Worm (Caenorhabditis elegans) whole organism, young adult: ENCODE measurements around the gene C47A4.1.
A peak's percentile ranks its signal among the peaks of the same experiment; 100 is the strongest.

Experiments used
- B0336.3 ChIP-seq: fragments of 200-800 bp; sonication (Bioruptor generic); IDR thresholded peaks from 2 replicates; pipeline ENCODE4 v1.3.6; 2022; ENCODE audit warnings: missing genetic modification characterization, missing compliant biosample characterization
- C06A6.2 ChIP-seq: fragments of 200-800 bp; sonication (Bioruptor generic); conservative IDR thresholded peaks from 2 replicates; pipeline ENCODE4 v1.3.6; 2022; ENCODE audit warnings: missing genetic modification characterization, missing compliant biosample characterization
- C17E4.6 ChIP-seq: fragments of 200-800 bp; sonication (Bioruptor generic); IDR thresholded peaks from 2 replicates; pipeline ENCODE4 v1.3.6; 2022; ENCODE audit warnings: missing genetic modification reagents, missing genetic modification characterization, missing compliant biosample characterization
- D2030.7 ChIP-seq: fragments of 200-800 bp; sonication (Bioruptor generic); IDR thresholded peaks from 2 replicates; pipeline ENCODE4 v1.3.6; 2022; ENCODE audit warnings: missing genetic modification reagents, missing genetic modification characterization, missing compliant biosample characterization
- F39B2.1 ChIP-seq: fragments of 200-800 bp; sonication (Bioruptor generic); IDR thresholded peaks from 2 replicates; pipeline ENCODE4 v1.3.6; 2022; ENCODE audit warnings: missing genetic modification reagents, missing genetic modification characterization, missing compliant biosample characterization
- F57C9.4 ChIP-seq: sonication (generic microtip); optimal IDR thresholded peaks from 2 replicates; lab custom pipeline; 2017; ENCODE audit warnings: mild to moderate bottlenecking, missing genetic modification characterization, missing compliant biosample characterization
- K12H6.12 ChIP-seq: fragments of 200-800 bp; sonication (Bioruptor generic); optimal IDR thresholded peaks from 2 replicates; lab custom pipeline; 2018; ENCODE audit warnings: mild to moderate bottlenecking, missing genetic modification characterization, missing compliant biosample characterization
- T26A5.8 ChIP-seq: sonication (generic microtip); optimal IDR thresholded peaks from 2 replicates; lab custom pipeline; 2016; ENCODE audit warnings: missing genetic modification characterization, missing compliant biosample characterization
- Y53G8AR.9 ChIP-seq: fragments of 200-800 bp; sonication (Bioruptor generic); conservative IDR thresholded peaks from 2 replicates; pipeline ENCODE4 v1.3.6; 2022; ENCODE audit warnings: missing genetic modification reagents, missing genetic modification characterization, missing compliant biosample characterization
- Y95B8A.8 ChIP-seq: fragments of 200-800 bp; sonication (Bioruptor generic); IDR thresholded peaks from 2 replicates; pipeline ENCODE4 v1.3.6; 2022; ENCODE audit warnings: missing genetic modification reagents, missing genetic modification characterization, missing compliant biosample characterization
- ZK185.1 ChIP-seq: sonication (generic microtip); optimal IDR thresholded peaks from 2 replicates; lab custom pipeline; 2016; ENCODE audit warnings: mild to moderate bottlenecking, missing genetic modification characterization, missing compliant biosample characterization; ENCODE audit not compliant: poor library complexity, severe bottlenecking
- akir-1 ChIP-seq: fragments of 200-800 bp; sonication (Bioruptor generic); optimal IDR thresholded peaks from 2 replicates; lab custom pipeline; 2018; ENCODE audit warnings: mild to moderate bottlenecking, missing genetic modification characterization, moderate library complexity, missing compliant biosample characterization
- ama-1 ChIP-seq, 3 experiments: fragments of 150-350 bp in 1 of 3; sonication (generic microtip) in 2 of 3; optimal IDR thresholded peaks; 2 replicates each; lab custom pipeline; 2014 to 2018; ENCODE audit warnings: missing biosample characterization in 2 of 3, missing genetic modification characterization in 2 of 3, missing genetic modification reagents in 2 of 3
- attf-6 ChIP-seq: fragments of 200-800 bp; sonication (Bioruptor generic); IDR thresholded peaks from 2 replicates; pipeline ENCODE4 v1.3.6; 2022; ENCODE audit warnings: missing genetic modification reagents, missing genetic modification characterization, missing compliant biosample characterization
- bed-1 ChIP-seq: fragments of 200-800 bp; sonication (Bioruptor generic); IDR thresholded peaks from 2 replicates; pipeline ENCODE4 v1.3.6; 2022; ENCODE audit warnings: missing genetic modification reagents, missing genetic modification characterization, missing compliant biosample characterization
- ceh-40 ChIP-seq: fragments of 200-800 bp; sonication (Bioruptor generic); IDR thresholded peaks from 2 replicates; pipeline ENCODE4 v1.3.6; 2022; ENCODE audit warnings: missing genetic modification characterization, missing compliant biosample characterization
- ceh-91 ChIP-seq: fragments of 200-800 bp; sonication (Bioruptor generic); IDR thresholded peaks from 2 replicates; pipeline ENCODE4 v1.3.6; 2022; ENCODE audit warnings: missing genetic modification reagents, missing genetic modification characterization, missing compliant biosample characterization
- die-1 ChIP-seq: sonication (generic microtip); optimal IDR thresholded peaks from 2 replicates; lab custom pipeline; 2016; ENCODE audit warnings: missing genotype, mild to moderate bottlenecking, missing genetic modification characterization, missing compliant biosample characterization
- egrh-3 ChIP-seq: fragments of 200-800 bp; sonication (Bioruptor generic); IDR thresholded peaks from 2 replicates; pipeline ENCODE4 v1.3.6; 2022; ENCODE audit warnings: missing genetic modification reagents, missing genetic modification characterization, missing compliant biosample characterization
- ets-4 ChIP-seq: fragments of 200-800 bp; sonication (Bioruptor generic); optimal IDR thresholded peaks from 2 replicates; lab custom pipeline; 2018; ENCODE audit warnings: mild to moderate bottlenecking, missing genetic modification characterization, missing compliant biosample characterization
- hlh-26 ChIP-seq: fragments of 200-800 bp; sonication (Bioruptor generic); conservative IDR thresholded peaks from 2 replicates; pipeline ENCODE4 v1.3.6; 2022; ENCODE audit warnings: missing genetic modification reagents, missing genetic modification characterization, missing compliant biosample characterization
- hmg-1.2 ChIP-seq: fragments of 200-800 bp; sonication (Bioruptor generic); IDR thresholded peaks from 2 replicates; pipeline ENCODE4 v1.3.6; 2022; ENCODE audit warnings: missing genetic modification reagents, missing genetic modification characterization, missing compliant biosample characterization
- hrde-1 ChIP-seq: sonication (generic microtip); optimal IDR thresholded peaks from 2 replicates; lab custom pipeline; 2016; ENCODE audit warnings: missing genetic modification characterization, mild to moderate bottlenecking, missing compliant biosample characterization, moderate library complexity, missing genotype, missing genetic modification reagents, borderline replicate concordance
- lin-26 ChIP-seq: fragments of 200-800 bp; sonication (Bioruptor generic); IDR thresholded peaks from 2 replicates; pipeline ENCODE4 v1.3.6; 2022; ENCODE audit warnings: missing genetic modification reagents, missing genetic modification characterization, missing compliant biosample characterization
- lin-54 ChIP-seq: fragments of 200-800 bp; sonication (Bioruptor generic); optimal IDR thresholded peaks from 2 replicates; lab custom pipeline; 2018; ENCODE audit warnings: mild to moderate bottlenecking, missing genetic modification characterization, missing compliant biosample characterization
- lir-1 ChIP-seq: fragments of 200-800 bp; sonication (Bioruptor generic); conservative IDR thresholded peaks from 2 replicates; pipeline ENCODE4 v1.3.6; 2022; ENCODE audit warnings: missing genetic modification reagents, missing genetic modification characterization, missing compliant biosample characterization
- lsl-1 ChIP-seq: fragments of 200-800 bp; sonication (Bioruptor generic); optimal IDR thresholded peaks from 2 replicates; lab custom pipeline; 2018; ENCODE audit warnings: mild to moderate bottlenecking, missing genetic modification characterization, moderate library complexity, missing compliant biosample characterization
- madf-10 ChIP-seq: sonication (generic microtip); optimal IDR thresholded peaks from 2 replicates; lab custom pipeline; 2016; ENCODE audit warnings: mild to moderate bottlenecking, missing genetic modification characterization, missing compliant biosample characterization
- mxl-1 ChIP-seq: sonication (generic microtip); optimal IDR thresholded peaks from 2 replicates; lab custom pipeline; 2016; ENCODE audit warnings: missing genetic modification characterization, missing compliant biosample characterization
- nfyb-1 ChIP-seq: fragments of 200-800 bp; sonication (Bioruptor generic); IDR thresholded peaks from 2 replicates; pipeline ENCODE4 v1.3.6; 2022; ENCODE audit warnings: missing genetic modification reagents, missing genetic modification characterization, missing compliant biosample characterization
- nhr-120 ChIP-seq: fragments of 200-800 bp; sonication (Bioruptor generic); IDR thresholded peaks from 2 replicates; pipeline ENCODE4 v1.3.6; 2022; ENCODE audit warnings: missing genetic modification characterization, missing compliant biosample characterization
- nhr-179 ChIP-seq: sonication (generic microtip); optimal IDR thresholded peaks from 2 replicates; lab custom pipeline; 2016; ENCODE audit warnings: mild to moderate bottlenecking, missing genetic modification characterization, missing compliant biosample characterization
- nhr-27 ChIP-seq: fragments of 200-800 bp; sonication (Bioruptor generic); optimal IDR thresholded peaks from 2 replicates; lab custom pipeline; 2018; ENCODE audit warnings: mild to moderate bottlenecking, missing genetic modification characterization, moderate library complexity, missing compliant biosample characterization
- pbrm-1 ChIP-seq: fragments of 200-800 bp; sonication (Bioruptor generic); IDR thresholded peaks from 2 replicates; pipeline ENCODE4 v1.3.6; 2022; ENCODE audit warnings: missing genetic modification reagents, missing genetic modification characterization, missing compliant biosample characterization
- rec-8 ChIP-seq, 2 experiments: sonication (generic microtip); optimal IDR thresholded peaks; 2 replicates each; lab custom pipeline; 2016; ENCODE audit warnings: mild to moderate bottlenecking in 2 of 2, missing genetic modification characterization in 2 of 2, missing genetic modification reagents in 2 of 2, missing genotype in 2 of 2, missing biosample characterization in 1 of 2, missing compliant biosample characterization in 1 of 2, moderate library complexity in 1 of 2
- rpc-1 ChIP-seq, 2 experiments: fragments of 150-350 bp in 1 of 2; sonication (generic microtip) in 1 of 2; optimal IDR thresholded peaks; 2 replicates each; lab custom pipeline; 2014 to 2018; ENCODE audit warnings: missing biosample characterization in 1 of 2, missing genetic modification characterization in 1 of 2, missing genetic modification reagents in 1 of 2, missing genotype in 1 of 2
- sdz-38 ChIP-seq: sonication (generic microtip); optimal IDR thresholded peaks from 2 replicates; lab custom pipeline; 2016; ENCODE audit warnings: missing genotype, missing genetic modification characterization, missing compliant biosample characterization
- snpc-3.4 ChIP-seq: sonication (generic microtip); optimal IDR thresholded peaks from 2 replicates; lab custom pipeline; 2017; ENCODE audit warnings: missing genetic modification characterization, mild to moderate bottlenecking, missing compliant biosample characterization, antibody characterized with exemption, moderate library complexity, missing genotype, missing genetic modification reagents
- snpc-4 ChIP-seq, 5 experiments: fragments of 150-350 bp in 1 of 5; sonication (generic microtip) in 4 of 5; optimal IDR thresholded peaks; 2 replicates each; lab custom pipeline; 2014 to 2018; ENCODE audit warnings: missing genetic modification characterization in 5 of 5, missing biosample characterization in 3 of 5, antibody characterized with exemption in 2 of 5, mild to moderate bottlenecking in 2 of 5, missing compliant biosample characterization in 2 of 5, missing genotype in 2 of 5, moderate library complexity in 2 of 5, missing genetic modification reagents in 1 of 5
- tbp1 ChIP-seq: fragments of 200-800 bp; sonication (Bioruptor generic); optimal IDR thresholded peaks from 2 replicates; lab custom pipeline; 2018; ENCODE audit warnings: mild to moderate bottlenecking, missing genetic modification characterization, missing compliant biosample characterization
- ztf-3 ChIP-seq: fragments of 200-800 bp; sonication (Bioruptor generic); optimal IDR thresholded peaks from 2 replicates; lab custom pipeline; 2018; ENCODE audit warnings: mild to moderate bottlenecking, missing genetic modification characterization, missing compliant biosample characterization

The C47A4.1 gene

ce11 chrIV:13693976-13694375 lies 22.2 kb downstream of the C47A4.1 start:
- TF ChIP-seq rpc-1 (optimal IDR thresholded peaks at IDR 0.05; lab: Kevin White, UChicago) (no peak), rpc-1 (tag; optimal IDR thresholded peaks at IDR 0.05; lab: Kevin White, UChicago) (no peak)

ce11 chrIV:13692522-13692921 lies 23.7 kb downstream of the C47A4.1 start:
- TF ChIP-seq hlh-26 (GFP tag; lab: Robert Waterston, UW) (no peak), lin-54 (GFP tag; lab: Kevin White, UChicago) (no peak), D2030.7 (GFP tag; lab: Robert Waterston, UW) (no peak), nhr-27 (tag; lab: Kevin White, UChicago) (no peak), lsl-1 (GFP tag; lab: Kevin White, UChicago) (no peak), T26A5.8 (tag; lab: Kevin White, UChicago) (no peak), attf-6 (GFP tag; lab: Robert Waterston, UW) (no peak), ZK185.1 (tag; lab: Kevin White, UChicago) (no peak), C17E4.6 (GFP tag; lab: Robert Waterston, UW) (no peak), K12H6.12 (tag; lab: Kevin White, UChicago) (no peak), ceh-91 (GFP tag; lab: Robert Waterston, UW) (no peak), tbp1 (no peak), ets-4 (GFP tag; lab: Kevin White, UChicago) (no peak), lir-1 (no peak), snpc-3.4 (tag; lab: Kevin White, UChicago) (no peak), nhr-120 (GFP tag; lab: Robert Waterston, UW) (no peak), rec-8 (tag; optimal IDR thresholded peaks at IDR 0.05; lab: Kevin White, UChicago) (no peak)

ce11 chrIV:13689302-13689880 lies 26.8 kb downstream of the C47A4.1 start, which contains the start of gene T23G4.2:
Gene T23G4.2, minus strand, starts transcription at chrIV:13689556.
- TF ChIP-seq hrde-1 (tag; lab: Kevin White, UChicago) (no peak), ceh-40 (no peak), egrh-3 (GFP tag; lab: Robert Waterston, UW) (no peak)

ce11 chrIV:13687631-13688030 lies 28.5 kb downstream of the C47A4.1 start:
- TF ChIP-seq ets-4 (GFP tag; lab: Kevin White, UChicago) (no peak), bed-1 (GFP tag; lab: Robert Waterston, UW) (no peak), ceh-40 (no peak), snpc-4 (GFP tag; optimal IDR thresholded peaks at IDR 0.05; lab: Kevin White, UChicago) (peak; percentile 45), snpc-4 (tag; optimal IDR thresholded peaks at IDR 0.05; lab: Kevin White, UChicago) (peak in 3 of 4 experiments; percentile 77 to 85 (median 84)), ama-1 (optimal IDR thresholded peaks at IDR 0.05; lab: Kevin White, UChicago) (no peak), ama-1 (GFP tag; optimal IDR thresholded peaks at IDR 0.05; lab: Kevin White, UChicago) (no peak), die-1 (tag; lab: Kevin White, UChicago) (no peak), F57C9.4 (no peak), F39B2.1 (no peak), mxl-1 (tag; lab: Kevin White, UChicago) (no peak), madf-10 (no peak), C06A6.2 (GFP tag; lab: Robert Waterston, UW) (no peak), Y95B8A.8 (GFP tag; lab: Robert Waterston, UW) (no peak), ztf-3 (GFP tag; lab: Kevin White, UChicago) (no peak), B0336.3 (GFP tag; lab: Robert Waterston, UW) (no peak), K12H6.12 (tag; lab: Kevin White, UChicago) (no peak), hmg-1.2 (GFP tag; lab: Robert Waterston, UW) (no peak), Y53G8AR.9 (GFP tag; lab: Robert Waterston, UW) (no peak), sdz-38 (tag; lab: Kevin White, UChicago) (no peak), pbrm-1 (GFP tag; lab: Robert Waterston, UW) (no peak), tbp1 (peak; percentile 28), nfyb-1 (GFP tag; lab: Robert Waterston, UW) (no peak), nhr-179 (tag; lab: Kevin White, UChicago) (no peak), lin-26 (GFP tag; lab: Robert Waterston, UW) (no peak), lsl-1 (GFP tag; lab: Kevin White, UChicago) (peak; percentile 74), akir-1 (no peak)
